Fruit fly (Drosophila melanogaster): Measurements from ENCODE around the gene Ork1.

The Ork1 gene

dm6 chrX:10899232-10899631 is 8.2 kb upstream of the Ork1 start, which contains the start of gene CG1582 (continued):
- TF ChIP-seq vnd (GFP tag; IDR thresholded peaks at IDR 0.05; ENCODE audit: partially characterized antibody), result no peak
- TF ChIP-seq CG14441 (GFP tag; IDR thresholded peaks at IDR 0.05), result no peak
- no peak for TF ChIP-seq Chrac-16 (GFP tag; optimal IDR thresholded peaks at IDR 0.05)
- TF ChIP-seq CG1529 (GFP tag; optimal IDR thresholded peaks at IDR 0.05), result no peak
- no peak for TF ChIP-seq Meics (GFP tag; optimal IDR thresholded peaks at IDR 0.05)
- peak; percentile 5 for TF ChIP-seq zen (tag; optimal IDR thresholded peaks at IDR 0.05)
- no peak for TF ChIP-seq zfh2 (GFP tag; optimal IDR thresholded peaks at IDR 0.05)
- TF ChIP-seq nau (GFP tag; optimal IDR thresholded peaks at IDR 0.05), result no peak
- TF ChIP-seq CG6654 (GFP tag; optimal IDR thresholded peaks at IDR 0.05), result no peak
- TF ChIP-seq CG6254 (GFP tag; optimal IDR thresholded peaks at IDR 0.05), result no peak
- no peak for TF ChIP-seq ranshi (GFP tag; IDR thresholded peaks at IDR 0.05)
- TF ChIP-seq Side (GFP tag; optimal IDR thresholded peaks at IDR 0.05), result no peak
- TF ChIP-seq CG6813 (GFP tag; optimal IDR thresholded peaks at IDR 0.05), result no peak
- no peak for TF ChIP-seq CG17385 (GFP tag; optimal IDR thresholded peaks at IDR 0.05)
- TF ChIP-seq bsh (GFP tag; optimal IDR thresholded peaks at IDR 0.05), result no peak
- no peak for TF ChIP-seq luna (GFP tag; optimal IDR thresholded peaks at IDR 0.05)
- no peak for TF ChIP-seq CG11456 (GFP tag; IDR thresholded peaks at IDR 0.05)
- TF ChIP-seq CG17361 (GFP tag; IDR thresholded peaks at IDR 0.05), result no peak; the same call in 1 of the 3 replicates
- TF ChIP-seq sens-2 (GFP tag; IDR thresholded peaks at IDR 0.05), result no peak
- TF ChIP-seq Adf1 (GFP tag; IDR thresholded peaks at IDR 0.05), result no peak
- TF ChIP-seq hth (optimal IDR thresholded peaks at IDR 0.05), result no peak
- no peak for TF ChIP-seq dysf (GFP tag; IDR thresholded peaks at IDR 0.05)
- peak; percentile 50 for TF ChIP-seq gem (tag; optimal IDR thresholded peaks at IDR 0.05)
- TF ChIP-seq ab (GFP tag; optimal IDR thresholded peaks at IDR 0.05), result no peak
- no peak for TF ChIP-seq CG6272 (GFP tag; IDR thresholded peaks at IDR 0.05)
- no peak for TF ChIP-seq CG33213 (GFP tag; optimal IDR thresholded peaks at IDR 0.05)
- no peak for TF ChIP-seq CG2678 (tag; optimal IDR thresholded peaks at IDR 0.05)
- TF ChIP-seq tna (GFP tag; IDR thresholded peaks at IDR 0.05; ENCODE audit: partially characterized antibody), result no peak
- TF ChIP-seq NK7.1 (GFP tag; optimal IDR thresholded peaks at IDR 0.05), result no peak
- peak; percentile 6 for TF ChIP-seq CG9817 (tag; optimal IDR thresholded peaks at IDR 0.05)
- TF ChIP-seq so (GFP tag; IDR thresholded peaks at IDR 0.05), result no peak
- no peak for TF ChIP-seq sc (optimal IDR thresholded peaks at IDR 0.05)
- TF ChIP-seq sc (GFP tag; optimal IDR thresholded peaks at IDR 0.05), result no peak
- no peak for TF ChIP-seq Eip74EF (GFP tag; optimal IDR thresholded peaks at IDR 0.05)
- no peak for TF ChIP-seq CG13296 (GFP tag; optimal IDR thresholded peaks at IDR 0.05)
- TF ChIP-seq CG10366 (GFP tag; IDR thresholded peaks at IDR 0.05), result no peak
- peak; percentile 1 for TF ChIP-seq ind (GFP tag; optimal IDR thresholded peaks at IDR 0.05)
- TF ChIP-seq CG10267 (tag; optimal IDR thresholded peaks at IDR 0.05), result peak; percentile 53
- no peak for TF ChIP-seq pros (GFP tag; optimal IDR thresholded peaks at IDR 0.05)
- TF ChIP-seq CG3995 (GFP tag; optimal IDR thresholded peaks at IDR 0.05), result no peak
- TF ChIP-seq mld (GFP tag; IDR thresholded peaks at IDR 0.05; ENCODE audit: partially characterized antibody), result no peak
- TF ChIP-seq CG9797 (GFP tag; optimal IDR thresholded peaks at IDR 0.05), result peak; percentile 79
- TF ChIP-seq CG17568 (GFP tag; optimal IDR thresholded peaks at IDR 0.05), result no peak
- no peak for TF ChIP-seq CG3726 (GFP tag; IDR thresholded peaks at IDR 0.05)
- TF ChIP-seq lmd (GFP tag; IDR thresholded peaks at IDR 0.05), result no peak
- peak; percentile 20 for TF ChIP-seq CG18262 (tag; optimal IDR thresholded peaks at IDR 0.05)
- no peak for TF ChIP-seq CG4854 (GFP tag; optimal IDR thresholded peaks at IDR 0.05)
- TF ChIP-seq CG12942 (GFP tag; optimal IDR thresholded peaks at IDR 0.05), result no peak
- TF ChIP-seq dimm (GFP tag; IDR thresholded peaks at IDR 0.05), result no peak
- no peak for TF ChIP-seq oc (tag; optimal IDR thresholded peaks at IDR 0.05)
- TF ChIP-seq HmgD (GFP tag; optimal IDR thresholded peaks at IDR 0.05), result no peak
- no peak for TF ChIP-seq yki (optimal IDR thresholded peaks at IDR 0.05)
- no peak for TF ChIP-seq Hr39 (optimal IDR thresholded peaks at IDR 0.05)

All from whole organism, embryonic.